Worm (Caenorhabditis elegans) whole organism, L4 larva: ENCODE data around the gene R10E4.11.

Source experiments
- D1046.2 ChIP-seq: fragments of 200-800 bp; sonication (Bioruptor generic); IDR thresholded peaks from 2 replicates; pipeline ENCODE4 v1.3.6; 2022; ENCODE audit warnings: missing genetic modification characterization, missing compliant biosample characterization
- F44E2.7 ChIP-seq: fragments of 200-800 bp; sonication (Bioruptor generic); IDR thresholded peaks from 2 replicates; pipeline ENCODE4 v2.1.2; 2022; ENCODE audit warnings: missing genetic modification characterization, missing compliant biosample characterization
- T26A8.4 ChIP-seq: fragments of 200-800 bp; sonication (Bioruptor generic); IDR thresholded peaks from 2 replicates; pipeline ENCODE4 v1.3.6; 2022; ENCODE audit warnings: missing genetic modification characterization, missing compliant biosample characterization
- Y105C5A.15 ChIP-seq: fragments of 200-800 bp; sonication (Bioruptor generic); IDR thresholded peaks from 2 replicates; pipeline ENCODE4 v1.3.6; 2022; ENCODE audit warnings: missing genetic modification characterization, missing compliant biosample characterization
- Y48G9A.11 ChIP-seq: fragments of 200-800 bp; sonication (Bioruptor generic); IDR thresholded peaks from 2 replicates; pipeline ENCODE4 v1.3.6; 2022; ENCODE audit warnings: missing genetic modification reagents, missing genetic modification characterization, missing compliant biosample characterization
- Y75B8A.6 ChIP-seq: fragments of 200-800 bp; sonication (Bioruptor generic); IDR thresholded peaks from 2 replicates; pipeline ENCODE4 v1.3.6; 2022; ENCODE audit warnings: missing genetic modification reagents, missing genetic modification characterization, missing compliant biosample characterization
- ZK546.5 ChIP-seq, 2 experiments: sonication (generic microtip); optimal IDR thresholded peaks; 2 replicates each; lab custom pipeline; 2017; ENCODE audit warnings: missing biosample characterization in 2 of 2, missing genetic modification characterization in 2 of 2
- ama-1 ChIP-seq: fragments of 150-350 bp; optimal IDR thresholded peaks from 2 replicates; lab custom pipeline; 2014; ENCODE audit warnings: inconsistent platforms, mixed read lengths
- ceh-20 ChIP-seq: fragments of 200-800 bp; sonication (Bioruptor generic); IDR thresholded peaks from 2 replicates; pipeline ENCODE4 v1.3.6; 2022; ENCODE audit warnings: missing genetic modification reagents, missing genetic modification characterization, missing compliant biosample characterization
- ceh-32 ChIP-seq: sonication (generic microtip); optimal IDR thresholded peaks from 2 replicates; lab custom pipeline; 2016; ENCODE audit warnings: mild to moderate bottlenecking, missing genetic modification characterization, missing compliant biosample characterization; ENCODE audit not compliant: poor library complexity
- cey-2 ChIP-seq: sonication (generic microtip); optimal IDR thresholded peaks from 3 replicates; lab custom pipeline; 2017; ENCODE audit warnings: missing genetic modification characterization, mild to moderate bottlenecking, missing compliant biosample characterization, antibody characterized with exemption, borderline replicate concordance; ENCODE audit not compliant: insufficient read depth
- daf-12 ChIP-seq: fragments of 150-350 bp; optimal IDR thresholded peaks from 2 replicates; lab custom pipeline; 2014; ENCODE audit warnings: missing biosample characterization, missing genetic modification reagents, missing genetic modification characterization
- daf-8 ChIP-seq: fragments of 200-800 bp; sonication (Bioruptor generic); IDR thresholded peaks from 2 replicates; pipeline ENCODE4 v1.3.6; 2022; ENCODE audit warnings: missing genetic modification characterization, missing compliant biosample characterization
- duxl-1 ChIP-seq: sonication (generic microtip); optimal IDR thresholded peaks from 2 replicates; lab custom pipeline; 2016; ENCODE audit warnings: mild to moderate bottlenecking, missing genetic modification characterization, moderate library complexity, missing compliant biosample characterization; ENCODE audit not compliant: poor library complexity
- egl-27 ChIP-seq: sonication (generic microtip); optimal IDR thresholded peaks from 3 replicates; lab custom pipeline; 2017; ENCODE audit warnings: missing biosample characterization, missing genetic modification reagents, missing genetic modification characterization
- fos-1 ChIP-seq: fragments of 150-350 bp; optimal IDR thresholded peaks from 2 replicates; lab custom pipeline; 2014; ENCODE audit warnings: missing biosample characterization, missing genetic modification characterization
- gei-8 ChIP-seq: fragments of 200-800 bp; sonication (Bioruptor generic); optimal IDR thresholded peaks from 2 replicates; lab custom pipeline; 2018; ENCODE audit warnings: mild to moderate bottlenecking, missing genetic modification characterization, missing compliant biosample characterization
- hmg-1.1 ChIP-seq: fragments of 200-800 bp; sonication (Bioruptor generic); IDR thresholded peaks from 2 replicates; pipeline ENCODE4 v1.3.6; 2022; ENCODE audit warnings: missing genetic modification reagents, missing genetic modification characterization, missing compliant biosample characterization
- lin-13 ChIP-seq: fragments of 150-350 bp; optimal IDR thresholded peaks from 2 replicates; lab custom pipeline; 2014; ENCODE audit warnings: missing biosample characterization, missing genetic modification reagents, missing genetic modification characterization
- lin-15B ChIP-seq: fragments of 150-350 bp; sonication (generic microtip); optimal IDR thresholded peaks from 3 replicates; lab custom pipeline; 2014; ENCODE audit warnings: missing biosample characterization, missing genetic modification characterization
- lin-29 ChIP-seq: fragments of 200-800 bp; sonication (Bioruptor generic); IDR thresholded peaks from 2 replicates; pipeline ENCODE4 v1.3.6; 2022; ENCODE audit warnings: missing genetic modification reagents, missing genetic modification characterization, missing compliant biosample characterization
- lin-38 ChIP-seq: fragments of 200-800 bp; sonication (Bioruptor generic); IDR thresholded peaks from 2 replicates; pipeline ENCODE4 v1.3.6; 2022; ENCODE audit warnings: missing genetic modification reagents, missing genetic modification characterization, missing compliant biosample characterization
- lin-39 ChIP-seq: fragments of 150-350 bp; optimal IDR thresholded peaks from 2 replicates; lab custom pipeline; 2014; ENCODE audit warnings: missing biosample characterization, missing genetic modification reagents, missing genetic modification characterization
- lir-3 ChIP-seq: sonication (generic microtip); optimal IDR thresholded peaks from 2 replicates; lab custom pipeline; 2016; ENCODE audit warnings: mild to moderate bottlenecking, missing genetic modification characterization, missing compliant biosample characterization
- lsy-2 ChIP-seq, 2 experiments: fragments of 150-350 bp in 1 of 2; sonication (generic microtip) in 1 of 2; optimal IDR thresholded peaks; 2 replicates each; lab custom pipeline; 2014 to 2017; ENCODE audit warnings: missing biosample characterization in 2 of 2, missing genetic modification characterization in 2 of 2
- madf-9 ChIP-seq: fragments of 200-800 bp; sonication (Bioruptor generic); conservative IDR thresholded peaks from 2 replicates; pipeline ENCODE4 v1.3.6; 2022; ENCODE audit warnings: missing genetic modification reagents, missing genetic modification characterization, missing compliant biosample characterization
- mep-1 ChIP-seq: fragments of 150-350 bp; sonication (generic microtip); optimal IDR thresholded peaks from 3 replicates; lab custom pipeline; 2014; ENCODE audit warnings: missing biosample characterization, missing genetic modification characterization
- mxl-3 ChIP-seq: fragments of 200-800 bp; sonication (Bioruptor generic); optimal IDR thresholded peaks from 2 replicates; lab custom pipeline; 2018; ENCODE audit warnings: mild to moderate bottlenecking, missing genetic modification characterization, missing compliant biosample characterization
- nhr-10 ChIP-seq: fragments of 150-350 bp; optimal IDR thresholded peaks from 2 replicates; lab custom pipeline; 2014; ENCODE audit warnings: missing biosample characterization, missing genetic modification characterization
- nhr-102 ChIP-seq: sonication (generic microtip); optimal IDR thresholded peaks from 2 replicates; lab custom pipeline; 2016; ENCODE audit warnings: mild to moderate bottlenecking, missing genetic modification characterization, moderate library complexity, missing compliant biosample characterization
- nhr-237 ChIP-seq: sonication (generic microtip); optimal IDR thresholded peaks from 2 replicates; lab custom pipeline; 2017; ENCODE audit warnings: missing biosample characterization, missing genetic modification characterization
- nhr-41 ChIP-seq: fragments of 200-800 bp; sonication (Bioruptor generic); IDR thresholded peaks from 2 replicates; pipeline ENCODE4 v1.3.6; 2022; ENCODE audit warnings: missing genetic modification reagents, missing genetic modification characterization, missing compliant biosample characterization
- nhr-42 ChIP-seq: fragments of 200-800 bp; sonication (Bioruptor generic); IDR thresholded peaks from 2 replicates; pipeline ENCODE4 v1.3.6; 2022; ENCODE audit warnings: missing genetic modification characterization, missing compliant biosample characterization
- nhr-48 ChIP-seq: sonication (generic microtip); optimal IDR thresholded peaks from 2 replicates; lab custom pipeline; 2016; ENCODE audit warnings: mild to moderate bottlenecking, missing genetic modification characterization, missing compliant biosample characterization
- nhr-6 ChIP-seq: fragments of 150-350 bp; optimal IDR thresholded peaks from 2 replicates; lab custom pipeline; 2014; ENCODE audit warnings: missing biosample characterization, missing genetic modification characterization
- nhr-77 ChIP-seq: fragments of 150-350 bp; optimal IDR thresholded peaks from 2 replicates; lab custom pipeline; 2014; ENCODE audit warnings: missing biosample characterization, missing genetic modification characterization
- pha-4 ChIP-seq, 2 experiments: fragments of 150-350 bp in 1 of 2; fragments of 200-800 bp in 1 of 2; sonication (Bioruptor generic) in 1 of 2; IDR thresholded peaks in 1 of 2; optimal IDR thresholded peaks in 1 of 2; 2 replicates each; pipeline versions ENCODE4 v1.3.6 to Lab custom; 2014 to 2022; ENCODE audit warnings: missing genetic modification characterization in 2 of 2, missing genetic modification reagents in 2 of 2, missing biosample characterization in 1 of 2, missing compliant biosample characterization in 1 of 2
- php-3 ChIP-seq: fragments of 200-800 bp; sonication (Bioruptor generic); IDR thresholded peaks from 2 replicates; pipeline ENCODE4 v1.3.6; 2022; ENCODE audit warnings: missing genetic modification reagents, missing genetic modification characterization, missing compliant biosample characterization
- sdz-12 ChIP-seq: fragments of 200-800 bp; sonication (Bioruptor generic); optimal IDR thresholded peaks from 2 replicates; lab custom pipeline; 2018; ENCODE audit warnings: mild to moderate bottlenecking, missing genetic modification characterization, missing compliant biosample characterization
- set-16 ChIP-seq: fragments of 200-800 bp; sonication (Bioruptor generic); IDR thresholded peaks from 2 replicates; pipeline ENCODE4 v1.3.6; 2022; ENCODE audit warnings: missing genetic modification reagents, missing genetic modification characterization, missing compliant biosample characterization
- skn-1 ChIP-seq: fragments of 150-350 bp; optimal IDR thresholded peaks from 2 replicates; lab custom pipeline; 2014; ENCODE audit warnings: missing biosample characterization, missing genetic modification characterization
- tag-97 ChIP-seq: fragments of 200-800 bp; sonication (Bioruptor generic); IDR thresholded peaks from 2 replicates; pipeline ENCODE4 v1.3.6; 2022; ENCODE audit warnings: missing genetic modification characterization, missing compliant biosample characterization
- unc-130 ChIP-seq: sonication (generic microtip); optimal IDR thresholded peaks from 2 replicates; lab custom pipeline; 2016; ENCODE audit warnings: missing genetic modification reagents, missing genetic modification characterization, missing compliant biosample characterization
- unc-62 ChIP-seq, 3 experiments: fragments of 150-350 bp in 1 of 3; sonication (generic microtip); optimal IDR thresholded peaks in 2 of 3; peaks in 1 of 3; 1 replicate in 1 of 3; 2 replicates in 2 of 3; lab custom pipeline; 2014 to 2017; ENCODE audit warnings: missing biosample characterization in 3 of 3, missing genetic modification characterization in 3 of 3, missing genetic modification reagents in 3 of 3, missing genotype in 1 of 3
- zag-1 ChIP-seq: fragments of 150-350 bp; optimal IDR thresholded peaks from 2 replicates; lab custom pipeline; 2014; ENCODE audit warnings: missing biosample characterization, missing genetic modification characterization
- zfp-2 ChIP-seq: sonication (generic microtip); optimal IDR thresholded peaks from 2 replicates; lab custom pipeline; 2016; ENCODE audit warnings: mild to moderate bottlenecking, missing genetic modification characterization, missing compliant biosample characterization
- zip-2 ChIP-seq: fragments of 150-350 bp; optimal IDR thresholded peaks from 2 replicates; lab custom pipeline; 2014; ENCODE audit warnings: missing biosample characterization, missing genetic modification characterization
- ztf-11 ChIP-seq: fragments of 150-350 bp; optimal IDR thresholded peaks from 2 replicates; lab custom pipeline; 2014; ENCODE audit warnings: missing biosample characterization, missing genetic modification characterization
- ztf-7 ChIP-seq: fragments of 150-350 bp; optimal IDR thresholded peaks from 2 replicates; lab custom pipeline; 2014; ENCODE audit warnings: missing biosample characterization, missing genetic modification characterization

R10E4.11 gene

DNA sequence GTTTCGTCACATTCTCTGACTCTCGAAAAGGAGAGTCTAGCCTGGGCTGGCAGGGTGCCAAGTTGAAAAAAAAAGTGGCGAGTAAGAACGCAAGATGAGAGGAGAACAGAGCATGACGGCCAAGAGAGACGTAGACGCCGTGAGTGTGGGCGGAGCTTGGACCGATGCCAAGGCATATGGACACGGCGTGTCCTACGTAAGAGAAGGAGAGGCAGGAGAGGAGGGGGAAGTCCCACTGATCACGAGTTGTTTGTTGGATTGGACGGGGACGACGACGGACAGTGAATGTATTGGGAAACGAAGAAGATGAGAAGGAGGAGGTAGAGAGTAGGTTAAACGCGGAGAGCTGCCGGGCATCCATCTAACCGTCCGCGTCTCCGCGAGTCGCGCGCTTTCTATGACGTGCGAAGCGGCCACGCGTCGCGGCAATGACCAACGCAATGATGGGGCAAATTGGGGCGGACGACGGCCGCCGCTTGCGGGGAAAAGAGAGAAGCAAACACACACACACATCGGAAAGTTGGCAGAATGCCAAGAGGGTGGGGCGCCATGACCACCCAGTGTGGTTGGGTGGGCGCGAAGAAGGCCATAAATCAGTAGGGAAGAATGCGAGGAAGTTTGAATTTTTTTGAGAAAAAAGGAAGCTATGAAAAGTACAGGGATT, 18.8 kb downstream of the R10E4.11 start (continued):
- TF ChIP-seq zfp-2 (tag; lab: Kevin White, UChicago), result peak; percentile 91
- peak; percentile 25 for TF ChIP-seq unc-130
- peak in 1 of 2 experiments; percentile 52 for TF ChIP-seq ZK546.5 (tag; optimal IDR thresholded peaks at IDR 0.05; lab: Kevin White, UChicago)
- TF ChIP-seq sdz-12 (GFP tag; lab: Kevin White, UChicago), result no peak
- TF ChIP-seq nhr-237 (tag; lab: Kevin White, UChicago), result peak; percentile 57
- peak; percentile 91 for TF ChIP-seq nhr-41 (GFP tag; lab: Robert Waterston, UW)
- TF ChIP-seq lin-13, result peak; percentile 90
- TF ChIP-seq zag-1 (tag; lab: Kevin White, UChicago), result peak; percentile 91
- TF ChIP-seq ama-1 (lab: Kevin White, UChicago), result no peak
- TF ChIP-seq mep-1 (tag; lab: Kevin White, UChicago), result peak; percentile 98
- no peak for TF ChIP-seq egl-27
- TF ChIP-seq nhr-77 (tag; lab: Kevin White, UChicago), result peak; percentile 90
- TF ChIP-seq lin-15B (tag; lab: Kevin White, UChicago), result peak; percentile 25
- peak; percentile 69 for TF ChIP-seq ztf-7 (tag; lab: Kevin White, UChicago)
- TF ChIP-seq nhr-48 (tag; lab: Kevin White, UChicago), result peak; percentile 99
- 0 out of 2 replicates have a peak, but pooled peaks have one; percentile 8 for TF ChIP-seq Y75B8A.6
- peak; percentile 98 for TF ChIP-seq T26A8.4 (GFP tag; lab: Robert Waterston, UW)
- peak; percentile 93 to 95 for TF ChIP-seq lsy-2 (tag; optimal IDR thresholded peaks at IDR 0.05; lab: Kevin White, UChicago)
- TF ChIP-seq mxl-3, result peak; percentile 99
- peak; percentile 81 for TF ChIP-seq duxl-1 (tag; lab: Kevin White, UChicago)
- peak; percentile 74 for TF ChIP-seq lin-39 (tag; lab: Kevin White, UChicago)
- TF ChIP-seq skn-1 (tag; lab: Kevin White, UChicago), result no peak
- no peak for TF ChIP-seq F44E2.7 (GFP tag; lab: Robert Waterston, UW)
- TF ChIP-seq tag-97 (GFP tag; lab: Robert Waterston, UW), result 0 out of 2 replicates have a peak, but pooled peaks have one; percentile 10
- TF ChIP-seq lir-3 (tag; lab: Kevin White, UChicago), result peak; percentile 82
- peak; percentile 98 for TF ChIP-seq pha-4 (GFP tag; IDR thresholded peaks at IDR 0.05; lab: Robert Waterston, UW)
- TF ChIP-seq pha-4 (tag; optimal IDR thresholded peaks at IDR 0.05; lab: Kevin White, UChicago), result peak; percentile 40
- TF ChIP-seq lin-38 (GFP tag; lab: Robert Waterston, UW), result peak; percentile 85
- TF ChIP-seq fos-1 (tag; lab: Kevin White, UChicago), result peak; percentile 86
- TF ChIP-seq nhr-6 (tag; lab: Kevin White, UChicago), result peak; percentile 29
- TF ChIP-seq nhr-42 (GFP tag; lab: Robert Waterston, UW), result peak; percentile 84
- peak; percentile 77 for TF ChIP-seq php-3
- TF ChIP-seq D1046.2 (GFP tag; lab: Robert Waterston, UW), result peak; percentile 9; the same call in 1 of the 2 replicates
- peak; percentile 91 for TF ChIP-seq lin-29 (GFP tag; lab: Robert Waterston, UW)
- no peak for TF ChIP-seq daf-8
- peak; percentile 99 for TF ChIP-seq madf-9 (GFP tag; lab: Robert Waterston, UW)
- no peak for TF ChIP-seq ztf-11
- TF ChIP-seq nhr-102 (tag; lab: Kevin White, UChicago), result peak; percentile 98
- TF ChIP-seq unc-62 (GFP tag; optimal IDR thresholded peaks at IDR 0.05 in 1 of 2; lab: Kevin White, UChicago), result peak in 1 of 2 experiments; percentile 100
- TF ChIP-seq unc-62 (tag; optimal IDR thresholded peaks at IDR 0.05; lab: Kevin White, UChicago), result peak; percentile 72
- TF ChIP-seq hmg-1.1, result peak; percentile 98
- no peak for TF ChIP-seq Y48G9A.11
- no peak for TF ChIP-seq Y105C5A.15 (GFP tag; lab: Robert Waterston, UW)
- peak; percentile 82 for TF ChIP-seq cey-2 (tag; lab: Kevin White, UChicago)
- TF ChIP-seq ceh-20 (GFP tag; lab: Robert Waterston, UW), result peak; percentile 98
- TF ChIP-seq daf-12 (tag; lab: Kevin White, UChicago), result no peak
- peak; percentile 100 for TF ChIP-seq set-16 (GFP tag; lab: Robert Waterston, UW)
- TF ChIP-seq nhr-10 (tag; lab: Kevin White, UChicago), result peak; percentile 93
- peak; percentile 90 for TF ChIP-seq ceh-32
- TF ChIP-seq zip-2 (tag; lab: Kevin White, UChicago), result peak; percentile 79
- peak; percentile 100 for TF ChIP-seq gei-8 (GFP tag; lab: Kevin White, UChicago)
